Fruit fly (Drosophila melanogaster) whole organism, embryonic: ENCODE results near the gene CG2611.

ENCODE experiments used
- Abd-B ChIP-seq: fragments of 200-800 bp; sonication (Bioruptor generic); optimal IDR thresholded peaks from 2 replicates; lab custom pipeline; 2018; ENCODE audit warnings: missing biosample characterization, mild to moderate bottlenecking, missing genetic modification characterization, moderate library complexity
- CG10543 ChIP-seq: fragments of 200-800 bp; sonication (Bioruptor generic); optimal IDR thresholded peaks from 3 replicates; lab custom pipeline; 2017; ENCODE audit warnings: missing biosample characterization, mild to moderate bottlenecking, missing genetic modification characterization, moderate library complexity
- CG12391 ChIP-seq: fragments of 200-800 bp; sonication (Bioruptor generic); optimal IDR thresholded peaks from 3 replicates; lab custom pipeline; 2018; ENCODE audit warnings: missing biosample characterization, mild to moderate bottlenecking, missing genetic modification characterization, moderate library complexity
- CG13296 ChIP-seq: fragments of 200-800 bp; sonication (Bioruptor generic); optimal IDR thresholded peaks from 3 replicates; lab custom pipeline; 2018; ENCODE audit warnings: missing biosample characterization, mild to moderate bottlenecking, missing genetic modification characterization
- CG1529 ChIP-seq: fragments of 200-800 bp; sonication (Bioruptor generic); optimal IDR thresholded peaks from 3 replicates; lab custom pipeline; 2018; ENCODE audit warnings: missing biosample characterization, missing genetic modification characterization
- CG1603 ChIP-seq: fragments of 200-800 bp; sonication (Bioruptor generic); optimal IDR thresholded peaks from 2 replicates; lab custom pipeline; 2019; ENCODE audit warnings: missing biosample characterization, mild to moderate bottlenecking, missing genetic modification characterization, moderate library complexity
- CG17328 ChIP-seq: fragments of 200-800 bp; sonication (Bioruptor generic); IDR thresholded peaks from 2 replicates; pipeline ENCODE4 v1.3.6; 2022; ENCODE audit warnings: missing biosample characterization, missing genetic modification characterization
- CG18011 ChIP-seq: fragments of 200-800 bp; sonication (Bioruptor generic); optimal IDR thresholded peaks from 2 replicates; lab custom pipeline; 2017; ENCODE audit warnings: missing biosample characterization, missing genetic modification characterization, mild to moderate bottlenecking, moderate library complexity, missing genotype
- CG2120 ChIP-seq: fragments of 200-800 bp; sonication (Bioruptor generic); optimal IDR thresholded peaks from 3 replicates; lab custom pipeline; 2016; ENCODE audit warnings: missing biosample characterization, missing genetic modification characterization
- CG3065 ChIP-seq: fragments of 200-800 bp; sonication (Bioruptor generic); optimal IDR thresholded peaks from 2 replicates; lab custom pipeline; 2016; ENCODE audit warnings: missing biosample characterization, missing genetic modification characterization
- CG34376 ChIP-seq: fragments of 200-800 bp; sonication (Bioruptor generic); optimal IDR thresholded peaks from 2 replicates; lab custom pipeline; 2018; ENCODE audit warnings: missing biosample characterization, mild to moderate bottlenecking, missing genetic modification characterization
- CG6272 ChIP-seq: fragments of 200-800 bp; sonication (Bioruptor generic); IDR thresholded peaks from 2 replicates; pipeline ENCODE4 v1.3.6; 2022; ENCODE audit warnings: missing biosample characterization, missing genetic modification characterization
- CG6765 ChIP-seq: fragments of 200-800 bp; sonication (Bioruptor generic); optimal IDR thresholded peaks from 3 replicates; lab custom pipeline; 2017; ENCODE audit warnings: missing biosample characterization, mild to moderate bottlenecking, missing genetic modification characterization
- CG8359 ChIP-seq: fragments of 200-800 bp; sonication (Bioruptor generic); optimal IDR thresholded peaks from 2 replicates; lab custom pipeline; 2017; ENCODE audit warnings: missing biosample characterization, mild to moderate bottlenecking, missing genetic modification characterization, borderline replicate concordance
- CG9215 ChIP-seq: fragments of 200-800 bp; sonication (Bioruptor generic); IDR thresholded peaks from 2 replicates; pipeline ENCODE4 v1.3.6; 2022; ENCODE audit warnings: missing biosample characterization, missing genetic modification characterization
- CG9817 ChIP-seq: fragments of 200-800 bp; sonication (Bioruptor generic); optimal IDR thresholded peaks from 2 replicates; lab custom pipeline; 2018; ENCODE audit warnings: missing biosample characterization, mild to moderate bottlenecking, missing genetic modification characterization, moderate library complexity
- Dip2 ChIP-seq: fragments of 200-800 bp; sonication (Bioruptor generic); IDR thresholded peaks from 2 replicates; pipeline ENCODE4 v1.3.6; 2022; ENCODE audit warnings: missing biosample characterization, missing genetic modification characterization
- Dll ChIP-seq: fragments of 200-800 bp; sonication (Bioruptor generic); IDR thresholded peaks from 4 replicates; pipeline ENCODE4 v1.3.6; 2022; ENCODE audit warnings: missing biosample characterization, missing genetic modification characterization; ENCODE audit not compliant: partially characterized antibody
- E2f1 ChIP-seq: fragments of 200-800 bp; sonication (Bioruptor generic); IDR thresholded peaks from 2 replicates; pipeline ENCODE4 v1.3.6; 2022; ENCODE audit warnings: missing biosample characterization, missing genetic modification characterization
- E2f2 ChIP-seq: fragments of 200-800 bp; sonication (Bioruptor generic); IDR thresholded peaks from 2 replicates; pipeline ENCODE4 v1.3.6; 2022; ENCODE audit warnings: missing biosample characterization, missing genetic modification characterization
- Fer2 ChIP-seq: fragments of 200-800 bp; sonication (Bioruptor generic); optimal IDR thresholded peaks from 2 replicates; lab custom pipeline; 2018; ENCODE audit warnings: missing biosample characterization, mild to moderate bottlenecking, missing genetic modification characterization, moderate library complexity
- H2.0 ChIP-seq: fragments of 200-800 bp; sonication (Bioruptor generic); IDR thresholded peaks from 2 replicates; pipeline ENCODE4 v1.3.6; 2022; ENCODE audit warnings: missing biosample characterization, missing genetic modification characterization
- Hey ChIP-seq: fragments of 200-800 bp; sonication (Bioruptor generic); optimal IDR thresholded peaks from 3 replicates; lab custom pipeline; 2018; ENCODE audit warnings: missing biosample characterization, mild to moderate bottlenecking, missing genetic modification characterization
- Hr39 ChIP-seq: fragments of >200 bp; optimal IDR thresholded peaks from 2 replicates; lab custom pipeline; 2017
- Meics ChIP-seq: fragments of 200-800 bp; sonication (Bioruptor generic); optimal IDR thresholded peaks from 2 replicates; lab custom pipeline; 2017; ENCODE audit warnings: missing biosample characterization, mild to moderate bottlenecking, missing genetic modification characterization
- Mes4 ChIP-seq: fragments of 200-800 bp; sonication (Bioruptor generic); optimal IDR thresholded peaks from 2 replicates; lab custom pipeline; 2016; ENCODE audit warnings: missing biosample characterization, missing genetic modification characterization
- Optix ChIP-seq: fragments of 200-800 bp; sonication (Bioruptor generic); IDR thresholded peaks from 3 replicates; pipeline ENCODE4 v1.3.6; 2022; ENCODE audit warnings: missing biosample characterization, missing genetic modification characterization
- Ravus ChIP-seq: fragments of 200-800 bp; sonication (Bioruptor generic); IDR thresholded peaks from 2 replicates; pipeline ENCODE4 v1.3.6; 2022; ENCODE audit warnings: missing biosample characterization, missing genetic modification characterization
- Rfx ChIP-seq: fragments of 200-800 bp; sonication (Bioruptor generic); IDR thresholded peaks from 2 replicates; pipeline ENCODE4 v1.3.6; 2022; ENCODE audit warnings: missing biosample characterization, missing genetic modification characterization
- Tbp ChIP-seq: fragments of >200 bp; optimal IDR thresholded peaks from 2 replicates; lab custom pipeline; 2018; ENCODE audit warnings: missing biosample characterization, missing genetic modification characterization
- az2 ChIP-seq: fragments of 200-800 bp; sonication (Bioruptor generic); optimal IDR thresholded peaks from 3 replicates; lab custom pipeline; 2016; ENCODE audit warnings: missing biosample characterization, missing genetic modification characterization
- bbx ChIP-seq: fragments of 200-800 bp; sonication (Bioruptor generic); IDR thresholded peaks from 2 replicates; pipeline ENCODE4 v1.3.6; 2022; ENCODE audit warnings: missing biosample characterization, missing genetic modification characterization; ENCODE audit not compliant: partially characterized antibody
- bowl ChIP-seq: fragments of 200-800 bp; sonication (Bioruptor generic); IDR thresholded peaks from 2 replicates; pipeline ENCODE4 v1.3.6; 2022; ENCODE audit warnings: missing biosample characterization, missing genetic modification characterization
- cad ChIP-seq: fragments of >200 bp; optimal IDR thresholded peaks from 2 replicates; lab custom pipeline; 2017; ENCODE audit warnings: missing biosample characterization, missing genetic modification characterization
- chn ChIP-seq: fragments of 200-800 bp; sonication (Bioruptor generic); optimal IDR thresholded peaks from 2 replicates; lab custom pipeline; 2016; ENCODE audit warnings: missing biosample characterization, missing genetic modification characterization
- da ChIP-seq: fragments of 200-800 bp; sonication (Bioruptor generic); optimal IDR thresholded peaks from 2 replicates; lab custom pipeline; 2016; ENCODE audit warnings: missing biosample characterization, missing genetic modification characterization
- gem ChIP-seq: fragments of 200-800 bp; sonication (Bioruptor generic); optimal IDR thresholded peaks from 2 replicates; lab custom pipeline; 2019; ENCODE audit warnings: missing biosample characterization, mild to moderate bottlenecking, missing genetic modification characterization, moderate library complexity
- hkb ChIP-seq, 2 experiments: fragments of 200-800 bp in 1 of 2; fragments of >200 bp in 1 of 2; sonication (Bioruptor generic) in 1 of 2; IDR thresholded peaks in 1 of 2; optimal IDR thresholded peaks in 1 of 2; 2 replicates each; pipeline versions ENCODE4 v1.3.6 to Lab custom; 2017 to 2022; ENCODE audit warnings: missing biosample characterization in 1 of 2, missing genetic modification characterization in 1 of 2
- jumu ChIP-seq: fragments of 200-800 bp; sonication (Bioruptor generic); optimal IDR thresholded peaks from 3 replicates; lab custom pipeline; 2016; ENCODE audit warnings: missing biosample characterization, missing genetic modification characterization
- ken ChIP-seq: fragments of 200-800 bp; sonication (Bioruptor generic); IDR thresholded peaks from 3 replicates; pipeline ENCODE4 v1.3.6; 2022; ENCODE audit warnings: missing biosample characterization, missing genetic modification characterization
- lmd ChIP-seq: fragments of 200-800 bp; sonication (Bioruptor generic); IDR thresholded peaks from 2 replicates; pipeline ENCODE4 v1.3.6; 2022; ENCODE audit warnings: missing biosample characterization, missing genetic modification characterization
- maf-S ChIP-seq: fragments of 200-800 bp; sonication (Bioruptor generic); optimal IDR thresholded peaks from 2 replicates; lab custom pipeline; 2016; ENCODE audit warnings: missing biosample characterization, missing genetic modification characterization
- nau ChIP-seq: fragments of 200-800 bp; sonication (Bioruptor generic); optimal IDR thresholded peaks from 3 replicates; lab custom pipeline; 2017; ENCODE audit warnings: missing biosample characterization, mild to moderate bottlenecking, missing genetic modification characterization, missing genetic modification reagents
- peb ChIP-seq: fragments of 200-800 bp; sonication (Bioruptor generic); IDR thresholded peaks from 2 replicates; pipeline ENCODE4 v1.3.6; 2022; ENCODE audit warnings: missing biosample characterization, missing genetic modification characterization
- prd ChIP-seq, 3 experiments: fragments of >200 bp in 2 of 3; fragments of 200-800 bp in 1 of 3; sonication (Bioruptor generic) in 1 of 3; optimal IDR thresholded peaks in 2 of 3; IDR thresholded peaks in 1 of 3; 2 replicates in 2 of 3; 3 replicates in 1 of 3; pipeline versions ENCODE4 v1.3.6 to Lab custom; 2017 to 2022; ENCODE audit warnings: missing biosample characterization in 1 of 3, missing genetic modification characterization in 1 of 3
- repo ChIP-seq: fragments of 200-800 bp; sonication (Bioruptor generic); optimal IDR thresholded peaks from 2 replicates; lab custom pipeline; 2016; ENCODE audit warnings: missing biosample characterization, missing genetic modification characterization
- scrt ChIP-seq: fragments of 200-800 bp; sonication (Bioruptor generic); optimal IDR thresholded peaks from 2 replicates; lab custom pipeline; 2018; ENCODE audit warnings: missing biosample characterization, mild to moderate bottlenecking, missing genetic modification characterization, moderate library complexity
- so ChIP-seq: fragments of 200-800 bp; sonication (Bioruptor generic); IDR thresholded peaks from 3 replicates; pipeline ENCODE4 v1.3.6; 2022; ENCODE audit warnings: missing biosample characterization, missing genetic modification characterization
- sob ChIP-seq: fragments of 200-800 bp; sonication (Bioruptor generic); IDR thresholded peaks from 2 replicates; pipeline ENCODE4 v1.3.6; 2022; ENCODE audit warnings: missing biosample characterization, missing genetic modification characterization
- zfh1 ChIP-seq: fragments of 200-800 bp; sonication (Bioruptor generic); IDR thresholded peaks from 3 replicates; pipeline ENCODE4 v1.3.6; 2022; ENCODE audit warnings: missing biosample characterization, missing genetic modification characterization
- zfh2 ChIP-seq: fragments of 200-800 bp; sonication (Bioruptor generic); optimal IDR thresholded peaks from 2 replicates; lab custom pipeline; 2016; ENCODE audit warnings: missing biosample characterization, missing genetic modification characterization

CG2611 gene

DNA sequence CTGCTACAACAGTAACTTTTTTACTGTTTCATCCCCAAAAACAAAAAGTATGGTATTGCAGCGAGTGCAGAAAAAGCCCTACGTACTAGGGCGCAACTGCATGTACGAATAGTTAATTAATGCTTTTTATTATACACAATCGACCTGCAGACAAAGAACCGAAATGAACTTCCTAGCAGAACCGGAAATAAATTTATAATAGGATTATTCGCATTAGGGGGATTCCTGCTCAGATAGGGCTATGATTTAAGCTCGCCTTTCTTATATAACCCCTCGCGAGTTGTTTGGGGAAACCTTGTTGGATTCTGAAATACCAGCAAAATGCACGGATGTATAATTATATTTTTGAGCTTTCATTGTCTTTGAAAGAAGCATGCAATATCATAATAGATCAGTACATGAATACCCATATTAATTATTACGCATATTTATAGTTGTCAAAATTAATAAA is 31.7 kb downstream of the CG2611 start, which contains the start of gene Cen (continued):
- TF ChIP-seq CG3065 (no peak), E2f2 (GFP tag; lab: Robert Waterston, UW) (no peak), bbx (GFP tag; lab: Robert Waterston, UW) (no peak), CG12391 (tag; lab: Kevin White, UChicago) (peak; percentile 51), CG17328 (GFP tag; lab: Robert Waterston, UW) (peak; percentile 66), ken (GFP tag; lab: Robert Waterston, UW) (peak; percentile 63; the same call in 1 of the 3 replicates), CG1529 (GFP tag; lab: Kevin White, UChicago) (no peak), CG8359 (no peak), Optix (no peak), Dll (GFP tag; lab: Robert Waterston, UW) (no peak), CG2120 (GFP tag; lab: Kevin White, UChicago) (peak; percentile 63), Fer2 (tag; lab: Kevin White, UChicago) (no peak), CG18011 (no peak), prd (optimal IDR thresholded peaks at IDR 0.05; lab: Kevin White, UChicago) (no peak), prd (GFP tag; IDR thresholded peaks at IDR 0.05; lab: Robert Waterston, UW) (0 out of 3 replicates have a peak, but pooled peaks have one; percentile 21), Dip2 (GFP tag; lab: Robert Waterston, UW) (no peak), Hr39 (lab: Kevin White, UChicago) (no peak), chn (peak; percentile 48), Ravus (GFP tag; lab: Robert Waterston, UW) (no peak), CG10543 (no peak), CG6272 (no peak), bowl (GFP tag; lab: Robert Waterston, UW) (no peak), so (GFP tag; lab: Robert Waterston, UW) (no peak), Tbp (GFP tag; lab: Kevin White, UChicago) (no peak), da (GFP tag; lab: Kevin White, UChicago) (no peak), Rfx (peak; percentile 60), jumu (GFP tag; lab: Kevin White, UChicago) (no peak), CG13296 (GFP tag; lab: Kevin White, UChicago) (no peak), sob (peak; percentile 11; the same call in 1 of the 2 replicates), CG9215 (GFP tag; lab: Robert Waterston, UW) (no peak), gem (tag; lab: Kevin White, UChicago) (no peak), Abd-B (GFP tag; lab: Kevin White, UChicago) (no peak), lmd (GFP tag; lab: Robert Waterston, UW) (peak; percentile 54; the same call in 1 of the 2 replicates), Mes4 (peak; percentile 18), maf-S (GFP tag; lab: Kevin White, UChicago) (peak; percentile 4), scrt (GFP tag; lab: Kevin White, UChicago) (no peak), E2f1 (GFP tag; lab: Robert Waterston, UW) (no peak), hkb (optimal IDR thresholded peaks at IDR 0.05; lab: Kevin White, UChicago) (no peak), hkb (GFP tag; IDR thresholded peaks at IDR 0.05; lab: Robert Waterston, UW) (no peak), repo (GFP tag; lab: Kevin White, UChicago) (no peak), peb (GFP tag; lab: Robert Waterston, UW) (no peak), CG34376 (no peak), H2.0 (GFP tag; lab: Robert Waterston, UW) (peak; percentile 45), nau (GFP tag; lab: Kevin White, UChicago) (no peak), Hey (no peak), zfh1 (GFP tag; lab: Robert Waterston, UW) (peak; percentile 41; the same call in 1 of the 3 replicates), Meics (GFP tag; lab: Kevin White, UChicago) (no peak), CG6765 (GFP tag; lab: Kevin White, UChicago) (no peak), zfh2 (GFP tag; lab: Kevin White, UChicago) (peak; percentile 41), cad (GFP tag; lab: Kevin White, UChicago) (no peak), CG9817 (peak; percentile 1), az2 (peak; percentile 18), CG1603 (tag; lab: Kevin White, UChicago) (peak; percentile 75)
